Worm (Caenorhabditis elegans) whole organism, late embryonic: ENCODE data around the gene Y27F2A.6.
"Not testable (repeated sequence)": the region's sequence is repeated elsewhere in the genome, so short reads cannot be mapped to it uniquely, and the experiment has no call there.

Experiments
- ceh-19 ChIP-seq: fragments of 200-800 bp; sonication (Bioruptor generic); optimal IDR thresholded peaks from 2 replicates; lab custom pipeline; 2018; ENCODE audit warnings: mild to moderate bottlenecking, missing genetic modification characterization, missing compliant biosample characterization
- ceh-45 ChIP-seq: fragments of 200-800 bp; sonication (Bioruptor generic); IDR thresholded peaks from 2 replicates; pipeline ENCODE4 v1.3.6; 2022; ENCODE audit warnings: missing genetic modification reagents, missing genetic modification characterization, missing compliant biosample characterization
- ceh-48 ChIP-seq: sonication (generic microtip); optimal IDR thresholded peaks from 2 replicates; lab custom pipeline; 2016; ENCODE audit warnings: missing genetic modification characterization, inconsistent platforms, missing compliant biosample characterization
- ceh-9 ChIP-seq: sonication (generic microtip); optimal IDR thresholded peaks from 2 replicates; lab custom pipeline; 2016; ENCODE audit warnings: mild to moderate bottlenecking, missing genetic modification characterization, inconsistent platforms, missing compliant biosample characterization
- dmd-4 ChIP-seq: sonication (generic microtip); optimal IDR thresholded peaks from 2 replicates; lab custom pipeline; 2016; ENCODE audit warnings: borderline replicate concordance, missing genetic modification characterization, missing compliant biosample characterization
- dve-1 ChIP-seq: sonication (generic microtip); optimal IDR thresholded peaks from 2 replicates; lab custom pipeline; 2017; ENCODE audit warnings: antibody characterized with exemption, mild to moderate bottlenecking, missing genetic modification characterization, missing compliant biosample characterization
- fkh-10 ChIP-seq: fragments of 150-350 bp; optimal IDR thresholded peaks from 2 replicates; lab custom pipeline; 2014; ENCODE audit warnings: missing biosample characterization, missing genetic modification reagents, missing genetic modification characterization
- hlh-30 ChIP-seq: sonication (generic microtip); optimal IDR thresholded peaks from 2 replicates; lab custom pipeline; 2017; ENCODE audit warnings: antibody characterized with exemption, missing genetic modification characterization, missing compliant biosample characterization; ENCODE audit not compliant: insufficient read depth
- pqm-1 ChIP-seq: sonication (generic microtip); optimal IDR thresholded peaks from 2 replicates; lab custom pipeline; 2016; ENCODE audit warnings: missing genetic modification characterization, missing compliant biosample characterization

- not testable (repeated sequence) for TF ChIP-seq pqm-1 (tag; lab: Kevin White, UChicago); dve-1 (tag; lab: Kevin White, UChicago); dmd-4 (tag; lab: Kevin White, UChicago); ceh-45 (GFP tag; lab: Robert Waterston, UW); hlh-30 (tag; lab: Kevin White, UChicago); ceh-48 (tag; lab: Kevin White, UChicago); ceh-19 (GFP tag; lab: Kevin White, UChicago); ceh-9 (tag; lab: Kevin White, UChicago); fkh-10
Measured at ce11 chrII:3215762-3216161, 32.6 kb upstream of the Y27F2A.6 start, which contains the start of gene ZC239.3.
